Worm (Caenorhabditis elegans) whole organism, young adult: ENCODE data around the gene tbx-8.

Experiments
- ceh-40 ChIP-seq: fragments of 200-800 bp; sonication (Bioruptor generic); IDR thresholded peaks from 2 replicates; pipeline ENCODE4 v1.3.6; 2022; ENCODE audit warnings: missing genetic modification characterization, missing compliant biosample characterization
- efl-1 ChIP-seq: fragments of 150-350 bp; optimal IDR thresholded peaks from 2 replicates; lab custom pipeline; 2014; ENCODE audit warnings: missing biosample characterization, missing genetic modification reagents, missing genetic modification characterization

DNA sequence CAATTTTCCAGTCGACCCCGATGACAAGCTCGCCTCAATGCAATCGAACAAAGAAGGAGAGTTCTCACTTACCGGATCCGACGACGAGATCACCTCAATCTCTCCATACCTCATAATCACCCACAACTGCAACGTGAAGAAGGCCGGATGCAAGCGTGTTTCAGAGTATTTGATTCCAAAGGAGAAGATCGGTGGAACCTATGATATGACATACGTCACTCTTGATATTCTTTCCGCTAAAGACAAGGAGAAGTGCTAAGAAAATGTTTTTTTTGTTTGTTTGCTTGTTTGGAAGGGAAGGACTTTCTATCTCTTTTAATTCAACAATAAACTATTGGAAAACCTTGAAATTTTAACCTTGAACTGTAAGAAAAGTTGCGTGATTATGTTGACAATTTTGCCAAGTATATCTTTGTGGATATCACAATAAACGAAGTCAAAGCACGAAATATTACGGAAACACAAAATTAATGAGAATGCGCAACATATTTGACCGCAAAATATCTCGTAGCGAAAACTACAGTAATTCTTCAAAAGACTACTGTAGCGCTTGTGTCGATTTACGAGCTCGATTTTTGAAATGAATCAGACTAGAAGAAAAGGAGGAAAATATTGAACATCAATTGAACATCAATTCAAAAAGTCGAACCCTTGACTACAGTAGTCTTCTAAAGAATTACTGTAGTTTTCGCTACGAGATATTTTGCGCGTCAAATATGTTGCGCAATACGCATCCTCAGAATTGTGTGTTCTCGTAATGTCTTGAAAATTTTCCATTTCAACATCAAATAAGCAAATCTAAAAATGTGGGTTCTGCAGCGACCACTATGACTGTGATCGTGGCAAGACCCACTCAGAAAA lies 7.9 kb upstream of the tbx-8 start:
- TF ChIP-seq efl-1 (GFP tag; lab: Kevin White, UChicago) (no peak), ceh-40 (no peak)
